Fruit fly (Drosophila melanogaster): ENCODE data around the gene CG6321.

DNA sequence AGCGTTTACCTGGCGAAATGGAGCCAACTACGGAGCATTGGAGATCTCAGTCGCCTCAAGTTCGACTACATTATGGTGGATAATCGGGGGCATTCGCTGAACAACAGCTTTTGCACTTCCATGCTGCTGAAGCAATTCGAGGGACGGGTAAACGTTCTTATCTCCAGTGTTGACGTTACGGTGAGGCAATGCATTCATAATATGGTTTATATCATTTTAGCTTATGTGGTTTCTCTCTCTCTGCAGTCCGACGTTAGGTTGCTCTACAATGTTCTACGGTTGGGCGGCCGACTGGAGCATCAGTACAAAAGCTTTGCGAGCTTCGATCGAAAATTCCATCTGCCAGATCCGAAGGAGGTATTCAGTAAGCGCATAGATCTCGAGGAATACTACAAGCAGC is 4.8 kb upstream of the CG6321 start:
- TF ChIP-seq CG1620 (GFP tag; optimal IDR thresholded peaks at IDR 0.05) (no peak), ovo (GFP tag; optimal IDR thresholded peaks at IDR 0.05) (no peak), CG12768 (GFP tag; optimal IDR thresholded peaks at IDR 0.05) (no peak), Clk (GFP tag; optimal IDR thresholded peaks at IDR 0.05) (no peak), toe (GFP tag; optimal IDR thresholded peaks at IDR 0.05) (no peak), CG7045 (GFP tag; optimal IDR thresholded peaks at IDR 0.05) (no peak), tj (GFP tag; optimal IDR thresholded peaks at IDR 0.05) (no peak), CG7101 (tag; optimal IDR thresholded peaks at IDR 0.05) (no peak), Crg-1 (GFP tag; optimal IDR thresholded peaks at IDR 0.05) (no peak), kay (GFP tag; ENCODE audit: borderline replicate concordance) (no peak), CG14711 (tag; optimal IDR thresholded peaks at IDR 0.05) (no peak), CG5204 (GFP tag; optimal IDR thresholded peaks at IDR 0.05) (no peak)

All from whole organism, adult.